Worm (Caenorhabditis elegans): ENCODE results near the gene duxl-1.

duxl-1 gene

ce11 chrII:1691011-1691410 lies 27.5 kb downstream of the duxl-1 start, which contains the start of gene fbxc-22:
fbxc-22 (minus strand) TSS chrII:1691111.
- TF ChIP-seq unc-62 (GFP tag; optimal IDR thresholded peaks at IDR 0.05): no peak

- no peak for TF ChIP-seq unc-62 (GFP tag; optimal IDR thresholded peaks at IDR 0.05)
Measured at ce11 chrII:1692827-1693226, 29.3 kb downstream of the duxl-1 start, which contains the start of gene fbxc-21. fbxc-21 (minus strand) TSS chrII:1692927.

ce11 chrII:1694530-1694929 lies 31.0 kb downstream of the duxl-1 start, which contains the start of gene fbxc-26:
fbxc-26 (minus strand) TSS chrII:1694630.
- no peak for TF ChIP-seq unc-62 (GFP tag; optimal IDR thresholded peaks at IDR 0.05)

DNA sequence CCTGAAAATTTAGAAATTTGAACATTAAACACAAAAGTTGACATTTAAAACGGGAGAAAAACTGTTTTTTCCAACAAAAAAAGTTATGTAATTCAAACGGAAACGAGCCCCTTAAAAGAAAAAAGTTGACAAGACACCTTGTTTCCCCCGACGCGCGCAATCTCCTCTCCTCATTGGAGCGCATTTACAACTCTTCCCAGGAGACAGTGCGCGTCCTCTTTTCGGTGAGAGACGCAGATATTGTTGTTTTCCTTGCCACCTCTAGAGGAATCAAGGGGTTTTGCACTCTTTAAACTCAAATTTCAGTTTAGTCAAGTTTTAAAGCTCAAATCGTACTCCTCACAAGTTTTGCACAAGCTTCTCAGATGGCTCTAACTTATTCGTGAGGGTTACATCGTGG lies 32.4 kb downstream of the duxl-1 start, which contains the start of gene F58E1.13:
F58E1.13 (minus strand) TSS at position 12 of the 400 bp plus-strand sequence.
- TF ChIP-seq unc-62 (GFP tag; optimal IDR thresholded peaks at IDR 0.05): no peak

DNA sequence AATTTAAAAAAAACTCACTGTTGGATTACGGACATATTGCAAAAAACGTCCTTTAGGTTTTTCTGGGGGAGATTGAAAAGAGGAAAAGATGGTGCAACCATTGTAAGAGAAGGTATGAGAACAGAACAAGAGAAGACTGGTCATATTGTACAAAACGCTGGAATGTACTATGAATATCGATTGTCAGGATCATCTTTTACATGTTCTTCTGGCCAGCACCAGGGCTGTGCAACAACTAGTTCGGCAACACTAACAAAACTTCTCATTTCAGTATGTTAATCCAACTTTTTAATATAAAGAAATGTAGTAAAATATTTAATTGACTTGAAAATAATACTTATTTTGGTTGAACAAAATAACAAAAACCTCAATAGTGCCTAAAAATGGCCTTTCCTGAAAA lies 39.9 kb downstream of the duxl-1 start, which contains the start of gene fbxb-47:
fbxb-47 (minus strand) TSS at position 101 of the 400 bp plus-strand sequence.
- no peak for TF ChIP-seq unc-62 (GFP tag; optimal IDR thresholded peaks at IDR 0.05)

DNA sequence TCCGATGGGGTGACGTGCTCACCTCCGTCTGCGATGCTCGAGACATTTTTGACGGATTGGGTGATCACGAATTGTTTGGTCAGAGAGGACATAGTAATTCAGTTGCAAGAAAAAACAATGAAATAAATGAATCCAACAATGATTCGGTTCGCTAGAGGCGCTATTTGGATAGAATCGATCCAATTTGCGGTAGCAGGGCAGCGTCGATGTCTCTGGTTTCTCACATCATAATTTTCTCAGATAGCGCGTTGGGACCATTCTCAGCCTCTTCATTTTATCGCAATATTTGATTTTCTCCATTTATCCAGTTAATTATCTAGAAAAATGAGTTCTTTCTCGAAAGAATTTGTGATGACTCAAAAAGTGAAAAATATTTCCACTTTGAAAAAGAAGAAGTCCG lies 42.9 kb downstream of the duxl-1 start, which contains the start of gene sdz-18:
sdz-18 (minus strand) TSS at position 101 of the 400 bp plus-strand sequence.
- no peak for TF ChIP-seq unc-62 (GFP tag; optimal IDR thresholded peaks at IDR 0.05)

DNA sequence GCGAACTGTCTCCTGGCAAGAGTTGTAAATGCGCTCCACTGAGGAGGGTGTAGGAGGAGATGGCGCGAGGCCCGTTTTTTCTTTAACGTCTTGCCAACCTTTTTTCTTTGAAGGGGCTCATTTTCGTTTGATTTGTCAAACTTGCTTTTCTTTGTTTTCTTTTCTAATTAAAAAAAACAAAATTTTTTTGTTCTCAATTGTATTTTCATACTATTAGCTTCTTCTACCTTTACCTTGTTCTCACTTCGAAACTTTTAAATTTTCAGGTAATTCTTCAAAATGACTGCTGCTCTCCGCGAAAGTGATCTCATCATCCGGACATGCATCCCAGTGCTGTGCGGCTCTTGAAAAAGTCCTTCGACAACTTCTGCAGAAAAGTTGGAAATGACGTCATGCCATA lies 46.5 kb downstream of the duxl-1 start, which contains the start of gene fbxa-184:
fbxa-184 (plus strand) TSS at position 301 of the 400 bp plus-strand sequence.
- no peak for TF ChIP-seq unc-62 (GFP tag; optimal IDR thresholded peaks at IDR 0.05)

- TF ChIP-seq unc-62 (GFP tag; optimal IDR thresholded peaks at IDR 0.05): no peak
Measured at ce11 chrII:1712938-1713337, 49.4 kb downstream of the duxl-1 start, which contains the start of gene btb-7. btb-7 (plus strand) TSS chrII:1713238.

DNA sequence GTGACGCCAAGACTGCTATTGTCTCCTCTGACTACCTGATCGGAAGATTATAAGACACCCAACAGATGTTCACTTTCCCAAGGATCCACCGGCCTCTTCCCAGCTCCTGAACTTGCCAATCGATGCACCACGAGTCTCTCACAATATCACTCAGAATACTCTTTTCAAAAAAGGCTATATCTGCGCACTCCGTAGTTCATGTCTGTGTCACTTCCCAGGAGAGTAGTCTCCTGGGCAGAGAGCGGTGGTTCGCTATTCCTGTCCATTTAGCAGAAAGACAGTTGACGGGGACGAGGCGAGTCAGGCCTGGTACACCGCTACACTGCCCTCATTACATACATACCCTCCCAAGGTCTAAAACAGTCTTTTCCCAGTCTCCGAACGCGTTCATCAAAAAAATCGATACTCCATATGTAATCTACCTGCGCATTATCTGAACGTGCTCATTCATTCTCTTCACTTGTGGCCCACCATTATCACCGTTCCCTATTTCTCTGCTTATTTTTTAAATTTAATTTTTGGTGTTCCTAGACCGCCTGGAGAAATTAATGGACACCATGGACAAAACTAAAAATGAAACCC lies 51.4 kb downstream of the duxl-1 start, which contains the start of gene btb-6:
btb-6 (plus strand) TSS at position 532 of the 582 bp plus-strand sequence.
- no peak for TF ChIP-seq unc-62 (GFP tag; optimal IDR thresholded peaks at IDR 0.05)
